Worm (Caenorhabditis elegans) whole organism, midembryonic: ENCODE results near the gene R13A1.3.

ENCODE experiments used
- T22C8.4 ChIP-seq: fragments of 200-800 bp; sonication (Bioruptor generic); IDR thresholded peaks from 2 replicates; pipeline ENCODE4 v1.3.6; 2022; ENCODE audit warnings: missing genetic modification characterization, missing compliant biosample characterization
- cog-1 ChIP-seq: sonication (generic microtip); optimal IDR thresholded peaks from 2 replicates; lab custom pipeline; 2016; ENCODE audit warnings: missing genetic modification characterization, missing compliant biosample characterization
- flt-1 ChIP-seq: fragments of 200-800 bp; sonication (Bioruptor generic); IDR thresholded peaks from 2 replicates; pipeline ENCODE4 v1.3.6; 2022; ENCODE audit warnings: missing genetic modification characterization, missing compliant biosample characterization
- klf-2 ChIP-seq: fragments of 200-800 bp; sonication (Bioruptor generic); conservative IDR thresholded peaks from 2 replicates; pipeline ENCODE4 v1.3.6; 2022; ENCODE audit warnings: missing genetic modification reagents, missing genetic modification characterization, missing compliant biosample characterization
- med-1 ChIP-seq: sonication (generic microtip); optimal IDR thresholded peaks from 2 replicates; lab custom pipeline; 2017; ENCODE audit warnings: missing genetic modification characterization, mild to moderate bottlenecking, missing compliant biosample characterization, antibody characterized with exemption, missing genetic modification reagents; ENCODE audit not compliant: insufficient read depth
- ref-1 ChIP-seq: fragments of 200-800 bp; sonication (Bioruptor generic); conservative IDR thresholded peaks from 2 replicates; pipeline ENCODE4 v1.3.6; 2022; ENCODE audit warnings: missing genetic modification reagents, missing genetic modification characterization, missing compliant biosample characterization
- tab-1 ChIP-seq: fragments of 200-800 bp; sonication (Bioruptor generic); IDR thresholded peaks from 2 replicates; pipeline ENCODE4 v1.3.6; 2022; ENCODE audit warnings: missing genetic modification characterization, missing compliant biosample characterization
- ztf-29 ChIP-seq: fragments of 200-800 bp; sonication (Bioruptor generic); IDR thresholded peaks from 2 replicates; pipeline ENCODE4 v1.3.6; 2022; ENCODE audit warnings: missing genetic modification reagents, missing genetic modification characterization, missing compliant biosample characterization

DNA sequence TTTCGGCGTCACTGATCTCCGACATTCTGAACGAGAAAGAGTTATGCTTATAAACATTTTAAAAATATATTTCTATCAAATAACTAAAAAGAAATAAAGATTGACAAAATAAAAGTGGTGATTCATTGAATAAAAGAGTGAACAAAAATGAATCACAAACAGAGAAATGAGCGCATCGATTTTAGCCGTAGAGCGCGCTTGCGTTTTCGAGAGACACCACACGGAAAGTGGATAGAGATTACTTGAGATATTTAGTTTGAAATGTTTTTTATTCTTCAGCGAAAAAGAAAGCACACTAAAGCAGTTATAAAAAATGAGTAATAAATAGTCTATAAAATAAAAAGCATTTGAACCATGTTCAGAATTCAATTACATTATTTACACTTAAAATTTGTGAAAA, 26.4 kb downstream of the R13A1.3 start, which contains the start of gene cap-1:
- no peak for TF ChIP-seq tab-1 (GFP tag; lab: Robert Waterston, UW)
- peak; percentile 60 for TF ChIP-seq flt-1 (GFP tag; lab: Robert Waterston, UW)
- TF ChIP-seq med-1 (GFP tag; lab: Kevin White, UChicago), result no peak
- no peak for TF ChIP-seq klf-2 (GFP tag; lab: Robert Waterston, UW)
- TF ChIP-seq cog-1 (tag; lab: Kevin White, UChicago), result peak; percentile 33
- TF ChIP-seq ztf-29, result no peak
- TF ChIP-seq T22C8.4 (GFP tag; lab: Robert Waterston, UW), result peak; percentile 78
- no peak for TF ChIP-seq ref-1
